Fruit fly (Drosophila melanogaster) whole organism, embryonic: ENCODE results near the gene GatB.

ENCODE experiments used
- B-H2 ChIP-seq: fragments of 200-800 bp; sonication (Bioruptor generic); optimal IDR thresholded peaks from 2 replicates; lab custom pipeline; 2018; ENCODE audit warnings: missing biosample characterization, mild to moderate bottlenecking, missing genetic modification characterization
- CG1024 ChIP-seq: fragments of 200-800 bp; sonication (Bioruptor generic); IDR thresholded peaks from 2 replicates; pipeline ENCODE4 v1.3.6; 2022; ENCODE audit warnings: missing biosample characterization, missing genetic modification characterization
- CG10267 ChIP-seq: fragments of 200-800 bp; sonication (Bioruptor generic); optimal IDR thresholded peaks from 2 replicates; lab custom pipeline; 2018; ENCODE audit warnings: missing biosample characterization, mild to moderate bottlenecking, missing genetic modification characterization, moderate library complexity
- CG10462 ChIP-seq: fragments of 200-800 bp; sonication (Bioruptor generic); optimal IDR thresholded peaks from 2 replicates; lab custom pipeline; 2016; ENCODE audit warnings: missing biosample characterization, missing genetic modification characterization
- CG11504 ChIP-seq: fragments of 200-800 bp; sonication (Bioruptor generic); optimal IDR thresholded peaks from 3 replicates; lab custom pipeline; 2019; ENCODE audit warnings: missing biosample characterization, mild to moderate bottlenecking, missing genetic modification characterization, moderate library complexity
- CG11695 ChIP-seq: fragments of 200-800 bp; sonication (Bioruptor generic); IDR thresholded peaks from 3 replicates; pipeline ENCODE4 v1.3.6; 2022; ENCODE audit warnings: missing biosample characterization, missing genetic modification characterization
- CG1233 ChIP-seq: fragments of 200-800 bp; sonication (Bioruptor generic); optimal IDR thresholded peaks from 4 replicates; lab custom pipeline; 2018; ENCODE audit warnings: missing biosample characterization, mild to moderate bottlenecking, missing genetic modification characterization
- CG12942 ChIP-seq: fragments of 200-800 bp; sonication (Bioruptor generic); optimal IDR thresholded peaks from 3 replicates; lab custom pipeline; 2016; ENCODE audit warnings: missing biosample characterization, missing genetic modification characterization
- CG13894 ChIP-seq: fragments of 200-800 bp; sonication (Bioruptor generic); optimal IDR thresholded peaks from 3 replicates; lab custom pipeline; 2018; ENCODE audit warnings: missing biosample characterization, mild to moderate bottlenecking, missing genetic modification characterization, moderate library complexity
- CG14441 ChIP-seq: fragments of 200-800 bp; sonication (Bioruptor generic); IDR thresholded peaks from 2 replicates; pipeline ENCODE4 v1.3.6; 2022; ENCODE audit warnings: missing biosample characterization, missing genetic modification characterization
- CG14667 ChIP-seq: fragments of 200-800 bp; sonication (Bioruptor generic); IDR thresholded peaks from 2 replicates; pipeline ENCODE4 v1.3.6; 2022; ENCODE audit warnings: missing biosample characterization, missing genetic modification characterization
- CG17361 ChIP-seq: fragments of 200-800 bp; sonication (Bioruptor generic); IDR thresholded peaks from 3 replicates; pipeline ENCODE4 v1.3.6; 2022; ENCODE audit warnings: missing biosample characterization, missing genetic modification characterization
- CG3065 ChIP-seq: fragments of 200-800 bp; sonication (Bioruptor generic); optimal IDR thresholded peaks from 2 replicates; lab custom pipeline; 2016; ENCODE audit warnings: missing biosample characterization, missing genetic modification characterization
- CG32772 ChIP-seq: fragments of 200-800 bp; sonication (Bioruptor generic); IDR thresholded peaks from 2 replicates; pipeline ENCODE4 v1.3.6; 2022; ENCODE audit warnings: missing biosample characterization, missing genetic modification characterization
- CG3407 ChIP-seq: fragments of 200-800 bp; sonication (Bioruptor generic); optimal IDR thresholded peaks from 2 replicates; lab custom pipeline; 2018; ENCODE audit warnings: missing biosample characterization, mild to moderate bottlenecking, missing genetic modification characterization
- CG42726 ChIP-seq: fragments of 200-800 bp; sonication (Bioruptor generic); IDR thresholded peaks from 2 replicates; pipeline ENCODE4 v1.3.6; 2022; ENCODE audit warnings: missing biosample characterization, missing genetic modification characterization; ENCODE audit not compliant: partially characterized antibody
- CG4360 ChIP-seq: fragments of 200-800 bp; sonication (Bioruptor generic); IDR thresholded peaks from 2 replicates; pipeline ENCODE4 v1.3.6; 2022; ENCODE audit warnings: missing biosample characterization, missing genetic modification characterization
- CG4820 ChIP-seq: fragments of 200-800 bp; sonication (Bioruptor generic); optimal IDR thresholded peaks from 3 replicates; lab custom pipeline; 2016; ENCODE audit warnings: missing biosample characterization, missing genetic modification characterization
- CG5180 ChIP-seq: fragments of 200-800 bp; sonication (Bioruptor generic); optimal IDR thresholded peaks from 3 replicates; lab custom pipeline; 2017; ENCODE audit warnings: missing biosample characterization, missing genetic modification characterization, mild to moderate bottlenecking, moderate library complexity, missing genetic modification reagents
- CG7928 ChIP-seq: fragments of 200-800 bp; sonication (Bioruptor generic); optimal IDR thresholded peaks from 2 replicates; lab custom pipeline; 2017; ENCODE audit warnings: missing biosample characterization, mild to moderate bottlenecking, missing genetic modification characterization
- CG8089 ChIP-seq: fragments of 200-800 bp; sonication (Bioruptor generic); optimal IDR thresholded peaks from 3 replicates; lab custom pipeline; 2016; ENCODE audit warnings: missing biosample characterization, missing genetic modification characterization
- CG8290 ChIP-seq, 3 experiments: fragments of 200-800 bp; sonication (Bioruptor generic); optimal IDR thresholded peaks; 2 replicates each; lab custom pipeline; 2016 to 2019; ENCODE audit warnings: missing biosample characterization in 3 of 3, missing genetic modification characterization in 3 of 3, mild to moderate bottlenecking in 2 of 3, moderate library complexity in 1 of 3
- CG8478 ChIP-seq: fragments of >200 bp; optimal IDR thresholded peaks from 2 replicates; lab custom pipeline; 2018
- CTCF ChIP-seq: fragments of 200-800 bp; sonication (Bioruptor generic); optimal IDR thresholded peaks from 2 replicates; lab custom pipeline; 2017; ENCODE audit warnings: missing biosample characterization, mild to moderate bottlenecking, missing genetic modification characterization, moderate library complexity
- Chrac-16 ChIP-seq: fragments of 200-800 bp; sonication (Bioruptor generic); optimal IDR thresholded peaks from 3 replicates; lab custom pipeline; 2016; ENCODE audit warnings: missing biosample characterization, missing genetic modification characterization
- CoRest ChIP-seq: fragments of 200-800 bp; sonication (Bioruptor generic); optimal IDR thresholded peaks from 3 replicates; lab custom pipeline; 2018; ENCODE audit warnings: missing biosample characterization, mild to moderate bottlenecking, missing genetic modification characterization, moderate library complexity
- Ets65A ChIP-seq: fragments of 200-800 bp; sonication (Bioruptor generic); peaks from one replicate; lab custom pipeline; 2016; ENCODE audit warnings: missing biosample characterization, missing genetic modification characterization
- Fer1 ChIP-seq: fragments of 200-800 bp; sonication (Bioruptor generic); optimal IDR thresholded peaks from 2 replicates; lab custom pipeline; 2017; ENCODE audit warnings: missing biosample characterization, mild to moderate bottlenecking, missing genetic modification characterization
- Fer2 ChIP-seq: fragments of 200-800 bp; sonication (Bioruptor generic); optimal IDR thresholded peaks from 2 replicates; lab custom pipeline; 2018; ENCODE audit warnings: missing biosample characterization, mild to moderate bottlenecking, missing genetic modification characterization, moderate library complexity
- Fer3 ChIP-seq: fragments of 200-800 bp; sonication (Bioruptor generic); optimal IDR thresholded peaks from 2 replicates; lab custom pipeline; 2018; ENCODE audit warnings: missing biosample characterization, mild to moderate bottlenecking, missing genetic modification characterization, moderate library complexity
- Hr51 ChIP-seq, 2 experiments: fragments of 200-800 bp; sonication (Bioruptor generic); optimal IDR thresholded peaks; 2 replicates in 1 of 2; 3 replicates in 1 of 2; lab custom pipeline; 2016 to 2018; ENCODE audit warnings: missing biosample characterization in 2 of 2, missing genetic modification characterization in 2 of 2, mild to moderate bottlenecking in 1 of 2, moderate library complexity in 1 of 2
- Hsf ChIP-seq: fragments of 200-800 bp; sonication (Bioruptor generic); optimal IDR thresholded peaks from 3 replicates; lab custom pipeline; 2016; ENCODE audit warnings: missing biosample characterization, missing genetic modification characterization
- Kr ChIP-seq: fragments of 200-800 bp; sonication (Bioruptor generic); optimal IDR thresholded peaks from 2 replicates; lab custom pipeline; 2017; ENCODE audit warnings: missing biosample characterization, mild to moderate bottlenecking, missing genetic modification characterization
- NFAT ChIP-seq: fragments of 200-800 bp; sonication (Bioruptor generic); IDR thresholded peaks from 2 replicates; pipeline ENCODE4 v1.3.6; 2022; ENCODE audit warnings: missing biosample characterization, missing genetic modification characterization
- NfI ChIP-seq: fragments of 200-800 bp; sonication (Bioruptor generic); optimal IDR thresholded peaks from 3 replicates; lab custom pipeline; 2018; ENCODE audit warnings: missing biosample characterization, mild to moderate bottlenecking, missing genetic modification characterization, moderate library complexity
- Ravus ChIP-seq: fragments of 200-800 bp; sonication (Bioruptor generic); IDR thresholded peaks from 2 replicates; pipeline ENCODE4 v1.3.6; 2022; ENCODE audit warnings: missing biosample characterization, missing genetic modification characterization
- Sox102F ChIP-seq: fragments of 200-800 bp; sonication (Bioruptor generic); optimal IDR thresholded peaks from 2 replicates; lab custom pipeline; 2018; ENCODE audit warnings: missing biosample characterization, mild to moderate bottlenecking, missing genetic modification characterization, moderate library complexity
- ato ChIP-seq: fragments of 200-800 bp; sonication (Bioruptor generic); IDR thresholded peaks from 2 replicates; pipeline ENCODE4 v1.3.6; 2022; ENCODE audit warnings: missing biosample characterization, missing genetic modification characterization; ENCODE audit not compliant: partially characterized antibody
- dysf ChIP-seq: fragments of 200-800 bp; sonication (Bioruptor generic); IDR thresholded peaks from 3 replicates; pipeline ENCODE4 v1.3.6; 2022; ENCODE audit warnings: missing biosample characterization, missing genetic modification characterization
- gce ChIP-seq: fragments of 200-800 bp; sonication (Bioruptor generic); IDR thresholded peaks from 3 replicates; pipeline ENCODE4 v1.3.6; 2022; ENCODE audit warnings: missing biosample characterization, missing genetic modification characterization
- ind ChIP-seq: fragments of 200-800 bp; sonication (Bioruptor generic); optimal IDR thresholded peaks from 3 replicates; lab custom pipeline; 2016; ENCODE audit warnings: missing biosample characterization, missing genetic modification characterization
- lab ChIP-seq: fragments of 200-800 bp; sonication (Bioruptor generic); optimal IDR thresholded peaks from 3 replicates; lab custom pipeline; 2017; ENCODE audit warnings: missing biosample characterization, missing genetic modification characterization, mild to moderate bottlenecking, moderate library complexity, missing genetic modification reagents
- lbe ChIP-seq: fragments of 200-800 bp; sonication (Bioruptor generic); optimal IDR thresholded peaks from 2 replicates; lab custom pipeline; 2016; ENCODE audit warnings: missing biosample characterization, mild to moderate bottlenecking, missing genetic modification characterization
- maf-S ChIP-seq: fragments of 200-800 bp; sonication (Bioruptor generic); optimal IDR thresholded peaks from 2 replicates; lab custom pipeline; 2016; ENCODE audit warnings: missing biosample characterization, missing genetic modification characterization
- pan ChIP-seq, 4 experiments: fragments of >200 bp in 3 of 4; fragments of 200-800 bp in 1 of 4; sonication (Bioruptor generic) in 1 of 4; optimal IDR thresholded peaks in 3 of 4; IDR thresholded peaks in 1 of 4; 2 replicates each; pipeline versions ENCODE4 v1.3.6 to Lab custom; 2017 to 2022; ENCODE audit warnings: missing biosample characterization in 2 of 4, missing genetic modification characterization in 2 of 4, mixed read lengths in 1 of 4
- rib ChIP-seq: fragments of 200-800 bp; sonication (Bioruptor generic); IDR thresholded peaks from 2 replicates; pipeline ENCODE4 v1.3.6; 2022; ENCODE audit warnings: missing biosample characterization, missing genetic modification characterization
- sens-2 ChIP-seq: fragments of 200-800 bp; sonication (Bioruptor generic); IDR thresholded peaks from 2 replicates; pipeline ENCODE4 v1.3.6; 2022; ENCODE audit warnings: missing biosample characterization, missing genetic modification characterization
- slbo ChIP-seq: fragments of 200-800 bp; sonication (Bioruptor generic); IDR thresholded peaks from 2 replicates; pipeline ENCODE4 v1.3.6; 2022; ENCODE audit warnings: missing biosample characterization, missing genetic modification characterization
- ttk ChIP-seq: fragments of 200-800 bp; sonication (Bioruptor generic); IDR thresholded peaks from 2 replicates; pipeline ENCODE4 v2.1.2; 2022; ENCODE audit warnings: missing biosample characterization, missing genetic modification characterization

GatB gene

DNA sequence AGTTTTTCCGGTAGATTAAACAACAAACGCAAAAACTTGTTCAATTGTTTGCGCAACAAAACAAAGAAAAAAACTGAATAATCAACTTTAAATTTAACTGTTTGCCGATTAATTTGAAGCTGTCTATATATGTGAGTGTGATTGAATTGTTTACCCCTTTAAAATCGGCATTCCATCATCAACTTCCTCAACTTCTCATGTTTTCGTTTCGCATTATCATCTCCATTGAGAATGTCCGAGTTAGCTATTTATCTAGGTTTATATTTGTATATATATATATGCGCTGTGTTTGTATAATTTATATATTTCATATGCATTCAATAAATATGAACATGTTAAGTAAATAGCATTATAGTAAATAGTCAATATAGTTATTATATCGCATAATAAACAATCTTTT, 27.7 kb downstream of the GatB start (continued):
- TF ChIP-seq B-H2 (GFP tag; lab: Kevin White, UChicago), result peak; percentile 46
- TF ChIP-seq Chrac-16 (GFP tag; lab: Kevin White, UChicago), result no peak
- TF ChIP-seq dysf (GFP tag; lab: Robert Waterston, UW), result no peak
- TF ChIP-seq CG10462, result no peak
- TF ChIP-seq CG13894, result peak; percentile 49
- peak; percentile 43 for TF ChIP-seq Fer3
- no peak for TF ChIP-seq CG42726 (GFP tag; lab: Robert Waterston, UW)
- no peak for TF ChIP-seq slbo (GFP tag; lab: Robert Waterston, UW)
- no peak for TF ChIP-seq gce (GFP tag; lab: Robert Waterston, UW)
- peak; percentile 50 for TF ChIP-seq Fer1
- peak; percentile 34; the same call in 1 of the 3 replicates for TF ChIP-seq CG11695 (GFP tag; lab: Robert Waterston, UW)
- peak; percentile 8 for TF ChIP-seq Fer2 (tag; lab: Kevin White, UChicago)
- TF ChIP-seq CG3065, result no peak
- peak; percentile 7 for TF ChIP-seq CG11504
- TF ChIP-seq CG1024 (GFP tag; lab: Robert Waterston, UW), result no peak

DNA sequence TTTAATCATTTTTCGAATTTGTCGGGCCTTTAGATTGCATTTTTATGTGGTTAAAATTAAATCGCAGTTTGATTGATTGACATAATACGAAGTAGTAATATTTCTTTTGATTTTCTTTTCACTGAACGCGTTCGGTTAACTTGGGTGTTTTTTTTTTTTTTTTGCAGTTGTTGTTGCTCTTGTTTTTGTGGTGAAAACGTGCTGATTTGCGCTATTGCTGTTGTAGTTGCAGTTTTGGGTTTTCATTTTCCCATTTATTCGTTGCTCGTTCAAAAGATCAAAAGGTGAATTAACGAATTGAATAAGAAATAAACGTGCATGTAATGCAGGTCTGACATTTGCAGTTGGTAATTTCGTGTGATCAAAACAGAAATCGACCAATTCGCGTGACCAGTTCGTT, 28.6 kb downstream of the GatB start:
- no peak for TF ChIP-seq CG7928 (GFP tag; lab: Kevin White, UChicago)
- peak; percentile 37 for TF ChIP-seq Ets65A (GFP tag; lab: Kevin White, UChicago)
- TF ChIP-seq CG4820 (GFP tag; lab: Kevin White, UChicago), result no peak
- TF ChIP-seq, all 482 proteins: peak for 1

DNA sequence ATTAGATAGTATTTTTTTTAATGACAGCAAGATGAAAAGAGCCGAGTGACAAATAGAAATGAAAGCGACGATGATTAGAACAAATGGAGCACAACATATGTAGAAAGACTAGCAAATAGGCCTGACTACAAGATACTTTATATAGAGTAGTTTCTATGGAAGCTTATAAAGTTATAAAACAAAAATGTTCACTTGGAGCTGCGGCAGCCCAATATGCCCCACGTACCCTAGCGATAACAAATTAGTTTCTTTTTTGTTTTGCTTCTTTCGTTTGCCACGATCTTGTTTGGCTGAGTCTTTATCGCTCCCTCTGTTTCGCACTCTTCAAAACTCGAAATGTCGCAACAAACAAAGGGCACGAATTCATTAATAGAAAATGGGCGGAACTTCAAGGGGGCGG, 29.3 kb downstream of the GatB start:
- TF ChIP-seq NFAT (GFP tag; lab: Robert Waterston, UW) (no peak), maf-S (GFP tag; lab: Kevin White, UChicago) (no peak), Hsf (peak; percentile 2), Kr (GFP tag; lab: Kevin White, UChicago) (no peak), CG10267 (tag; lab: Kevin White, UChicago) (no peak), ind (GFP tag; lab: Kevin White, UChicago) (no peak), CG1233 (no peak), CG5180 (GFP tag; lab: Kevin White, UChicago) (no peak), ato (GFP tag; lab: Robert Waterston, UW) (no peak), ttk (GFP tag; lab: Robert Waterston, UW) (no peak), sens-2 (GFP tag; lab: Robert Waterston, UW) (no peak), CG8290 (GFP tag; optimal IDR thresholded peaks at IDR 0.05; lab: Kevin White, UChicago) (no peak), CG8290 (tag; optimal IDR thresholded peaks at IDR 0.05; lab: Kevin White, UChicago) (peak in 1 of 2 experiments; percentile 2), CG8478 (no peak), CG14667 (GFP tag; lab: Robert Waterston, UW) (0 out of 2 replicates have a peak, but pooled peaks have one; percentile 15), rib (GFP tag; lab: Robert Waterston, UW) (no peak), CG3407 (GFP tag; lab: Kevin White, UChicago) (no peak), lbe (GFP tag; lab: Kevin White, UChicago) (no peak), CG12942 (GFP tag; lab: Kevin White, UChicago) (no peak), lab (GFP tag; lab: Kevin White, UChicago) (peak; percentile 42), pan (optimal IDR thresholded peaks at IDR 0.05; lab: Kevin White, UChicago) (no peak), pan (GFP tag; optimal IDR thresholded peaks at IDR 0.05 in 1 of 2, IDR thresholded peaks at IDR 0.05 in 1 of 2) (peak in 1 of 2 experiments; percentile 27), CG4360 (GFP tag; lab: Robert Waterston, UW) (no peak), CG14441 (GFP tag; lab: Robert Waterston, UW) (peak; percentile 42; the same call in 1 of the 2 replicates), CoRest (peak; percentile 21), CG17361 (GFP tag; lab: Robert Waterston, UW) (0 out of 3 replicates have a peak, but pooled peaks have one; percentile 21), CG32772 (0 out of 2 replicates have a peak, but pooled peaks have one; percentile 18), Hr51 (GFP tag; optimal IDR thresholded peaks at IDR 0.05; lab: Kevin White, UChicago) (peak in 1 of 2 experiments; percentile 32), CG8089 (GFP tag; lab: Kevin White, UChicago) (no peak), CTCF (GFP tag; lab: Kevin White, UChicago) (no peak), Sox102F (GFP tag; lab: Kevin White, UChicago) (peak; percentile 37), NfI (GFP tag; lab: Kevin White, UChicago) (no peak), Ravus (GFP tag; lab: Robert Waterston, UW) (no peak)
